Worm (Caenorhabditis elegans) whole organism, young adult: ENCODE results near the gene del-8.
A peak's percentile ranks its signal among the peaks of the same experiment; 100 is the strongest.

Experiments
- B0019.2 ChIP-seq: fragments of 200-800 bp; sonication (Bioruptor generic); conservative IDR thresholded peaks from 2 replicates; pipeline ENCODE4 v1.3.6; 2022; ENCODE audit warnings: missing genetic modification reagents, missing genetic modification characterization, missing compliant biosample characterization
- B0261.1 ChIP-seq: sonication (generic microtip); optimal IDR thresholded peaks from 2 replicates; lab custom pipeline; 2016; ENCODE audit warnings: mild to moderate bottlenecking, missing genetic modification characterization, moderate library complexity, missing compliant biosample characterization
- B0336.3 ChIP-seq: fragments of 200-800 bp; sonication (Bioruptor generic); IDR thresholded peaks from 2 replicates; pipeline ENCODE4 v1.3.6; 2022; ENCODE audit warnings: missing genetic modification characterization, missing compliant biosample characterization
- D2030.7 ChIP-seq: fragments of 200-800 bp; sonication (Bioruptor generic); IDR thresholded peaks from 2 replicates; pipeline ENCODE4 v1.3.6; 2022; ENCODE audit warnings: missing genetic modification reagents, missing genetic modification characterization, missing compliant biosample characterization
- F23B12.7 ChIP-seq: sonication (generic microtip); optimal IDR thresholded peaks from 2 replicates; lab custom pipeline; 2017; ENCODE audit warnings: missing genetic modification characterization, mild to moderate bottlenecking, missing compliant biosample characterization, antibody characterized with exemption, moderate library complexity; ENCODE audit not compliant: insufficient read depth
- F49E8.2 ChIP-seq: sonication (generic microtip); optimal IDR thresholded peaks from 3 replicates; lab custom pipeline; 2017; ENCODE audit warnings: missing genetic modification characterization, mild to moderate bottlenecking, missing compliant biosample characterization, antibody characterized with exemption, moderate library complexity; ENCODE audit not compliant: insufficient read depth
- F52B5.7 ChIP-seq: sonication (generic microtip); optimal IDR thresholded peaks from 2 replicates; lab custom pipeline; 2016; ENCODE audit warnings: mild to moderate bottlenecking, missing genetic modification characterization, missing compliant biosample characterization
- F55B11.4 ChIP-seq: sonication (generic microtip); optimal IDR thresholded peaks from 2 replicates; lab custom pipeline; 2016; ENCODE audit warnings: missing compliant biosample characterization, missing genetic modification characterization, borderline replicate concordance; ENCODE audit not compliant: insufficient read depth
- F57C9.4 ChIP-seq: sonication (generic microtip); optimal IDR thresholded peaks from 2 replicates; lab custom pipeline; 2017; ENCODE audit warnings: mild to moderate bottlenecking, missing genetic modification characterization, missing compliant biosample characterization
- K11D2.4 ChIP-seq: fragments of 200-800 bp; sonication (Bioruptor generic); IDR thresholded peaks from 2 replicates; pipeline ENCODE4 v1.3.6; 2022; ENCODE audit warnings: missing genetic modification reagents, missing genetic modification characterization, missing compliant biosample characterization
- T07F8.4 ChIP-seq: sonication (generic microtip); optimal IDR thresholded peaks from 2 replicates; lab custom pipeline; 2016; ENCODE audit warnings: mild to moderate bottlenecking, missing genetic modification characterization, moderate library complexity, missing compliant biosample characterization
- Y56A3A.18 ChIP-seq: fragments of 200-800 bp; sonication (Bioruptor generic); IDR thresholded peaks from 2 replicates; pipeline ENCODE4 v1.3.6; 2022; ENCODE audit warnings: missing genetic modification reagents, missing genetic modification characterization, missing compliant biosample characterization
- aptf-2 ChIP-seq: fragments of 200-800 bp; sonication (Bioruptor generic); conservative IDR thresholded peaks from 2 replicates; pipeline ENCODE4 v1.3.6; 2022; ENCODE audit warnings: missing genetic modification reagents, missing genetic modification characterization, missing compliant biosample characterization
- atf-7 ChIP-seq: sonication (generic microtip); optimal IDR thresholded peaks from 2 replicates; lab custom pipeline; 2017; ENCODE audit warnings: mild to moderate bottlenecking, missing genetic modification characterization, missing compliant biosample characterization
- attf-3 ChIP-seq: fragments of 200-800 bp; sonication (Bioruptor generic); conservative IDR thresholded peaks from 2 replicates; pipeline ENCODE4 v1.3.6; 2022; ENCODE audit warnings: missing genetic modification reagents, missing genetic modification characterization, missing compliant biosample characterization
- cebp-2 ChIP-seq: fragments of 200-800 bp; sonication (Bioruptor generic); IDR thresholded peaks from 2 replicates; pipeline ENCODE4 v1.3.6; 2022; ENCODE audit warnings: missing genetic modification characterization, missing compliant biosample characterization
- ceh-40 ChIP-seq: fragments of 200-800 bp; sonication (Bioruptor generic); IDR thresholded peaks from 2 replicates; pipeline ENCODE4 v1.3.6; 2022; ENCODE audit warnings: missing genetic modification characterization, missing compliant biosample characterization
- dox-1 ChIP-seq: fragments of 200-800 bp; sonication (Bioruptor generic); IDR thresholded peaks from 2 replicates; pipeline ENCODE4 v1.3.6; 2022; ENCODE audit warnings: missing genetic modification reagents, missing genetic modification characterization, missing compliant biosample characterization
- dpl-1 ChIP-seq: fragments of 150-350 bp; optimal IDR thresholded peaks from 2 replicates; lab custom pipeline; 2014; ENCODE audit warnings: missing biosample characterization, missing genetic modification reagents, missing genetic modification characterization
- hlh-12 ChIP-seq: sonication (generic microtip); optimal IDR thresholded peaks from 2 replicates; lab custom pipeline; 2016; ENCODE audit warnings: missing genetic modification characterization, missing compliant biosample characterization
- hlh-26 ChIP-seq: fragments of 200-800 bp; sonication (Bioruptor generic); conservative IDR thresholded peaks from 2 replicates; pipeline ENCODE4 v1.3.6; 2022; ENCODE audit warnings: missing genetic modification reagents, missing genetic modification characterization, missing compliant biosample characterization
- hmg-1.2 ChIP-seq: fragments of 200-800 bp; sonication (Bioruptor generic); IDR thresholded peaks from 2 replicates; pipeline ENCODE4 v1.3.6; 2022; ENCODE audit warnings: missing genetic modification reagents, missing genetic modification characterization, missing compliant biosample characterization
- hmg-20 ChIP-seq: fragments of 200-800 bp; sonication (Bioruptor generic); IDR thresholded peaks from 2 replicates; pipeline ENCODE4 v1.3.6; 2022; ENCODE audit warnings: missing genetic modification reagents, missing genetic modification characterization, missing compliant biosample characterization
- lag-1 ChIP-seq: fragments of 200-800 bp; sonication (Bioruptor generic); IDR thresholded peaks from 2 replicates; pipeline ENCODE4 v1.3.6; 2022; ENCODE audit warnings: missing genetic modification reagents, missing genetic modification characterization, missing compliant biosample characterization
- lin-26 ChIP-seq: fragments of 200-800 bp; sonication (Bioruptor generic); IDR thresholded peaks from 2 replicates; pipeline ENCODE4 v1.3.6; 2022; ENCODE audit warnings: missing genetic modification reagents, missing genetic modification characterization, missing compliant biosample characterization
- lin-35 ChIP-seq, 3 experiments: fragments of 150-350 bp in 2 of 3; sonication (generic microtip) in 1 of 3; optimal IDR thresholded peaks; 2 replicates each; lab custom pipeline; 2014 to 2018; ENCODE audit warnings: missing biosample characterization in 3 of 3, missing genetic modification characterization in 3 of 3, missing genetic modification reagents in 3 of 3
- lin-40 ChIP-seq: sonication (generic microtip); optimal IDR thresholded peaks from 2 replicates; lab custom pipeline; 2016; ENCODE audit warnings: missing genetic modification characterization, mild to moderate bottlenecking, missing compliant biosample characterization, missing genotype, missing genetic modification reagents
- lin-54 ChIP-seq: fragments of 200-800 bp; sonication (Bioruptor generic); optimal IDR thresholded peaks from 2 replicates; lab custom pipeline; 2018; ENCODE audit warnings: mild to moderate bottlenecking, missing genetic modification characterization, missing compliant biosample characterization
- lsl-1 ChIP-seq: fragments of 200-800 bp; sonication (Bioruptor generic); optimal IDR thresholded peaks from 2 replicates; lab custom pipeline; 2018; ENCODE audit warnings: mild to moderate bottlenecking, missing genetic modification characterization, moderate library complexity, missing compliant biosample characterization
- lsy-27 ChIP-seq: sonication (generic microtip); optimal IDR thresholded peaks from 2 replicates; lab custom pipeline; 2017; ENCODE audit warnings: missing genetic modification characterization, mild to moderate bottlenecking, missing compliant biosample characterization, antibody characterized with exemption, missing genotype, borderline replicate concordance; ENCODE audit not compliant: insufficient read depth
- madf-10 ChIP-seq: sonication (generic microtip); optimal IDR thresholded peaks from 2 replicates; lab custom pipeline; 2016; ENCODE audit warnings: mild to moderate bottlenecking, missing genetic modification characterization, missing compliant biosample characterization
- madf-3 ChIP-seq: fragments of 200-800 bp; sonication (Bioruptor generic); IDR thresholded peaks from 2 replicates; pipeline ENCODE4 v1.3.6; 2022; ENCODE audit warnings: missing genetic modification reagents, missing genetic modification characterization, missing compliant biosample characterization
- madf-6 ChIP-seq: fragments of 200-800 bp; sonication (Bioruptor generic); IDR thresholded peaks from 2 replicates; pipeline ENCODE4 v1.3.6; 2022; ENCODE audit warnings: missing genetic modification reagents, missing genetic modification characterization, missing compliant biosample characterization
- madf-8 ChIP-seq: fragments of 200-800 bp; sonication (Bioruptor generic); conservative IDR thresholded peaks from 2 replicates; pipeline ENCODE4 v1.3.6; 2022; ENCODE audit warnings: missing genetic modification reagents, missing genetic modification characterization, missing compliant biosample characterization
- mcd-1 ChIP-seq: fragments of 200-800 bp; sonication (Bioruptor generic); IDR thresholded peaks from 2 replicates; pipeline ENCODE4 v1.3.6; 2022; ENCODE audit warnings: missing genetic modification reagents, missing genetic modification characterization, missing compliant biosample characterization
- mes-4 ChIP-seq: sonication (generic microtip); optimal IDR thresholded peaks from 2 replicates; lab custom pipeline; 2016; ENCODE audit warnings: missing genotype, missing genetic modification characterization, missing compliant biosample characterization
- mxl-1 ChIP-seq: sonication (generic microtip); optimal IDR thresholded peaks from 2 replicates; lab custom pipeline; 2016; ENCODE audit warnings: missing genetic modification characterization, missing compliant biosample characterization
- nfya-1 ChIP-seq: sonication (generic microtip); optimal IDR thresholded peaks from 2 replicates; lab custom pipeline; 2017; ENCODE audit warnings: antibody characterized with exemption, missing compliant biosample characterization, missing genetic modification characterization, borderline replicate concordance; ENCODE audit not compliant: insufficient read depth
- nfyb-1 ChIP-seq: fragments of 200-800 bp; sonication (Bioruptor generic); IDR thresholded peaks from 2 replicates; pipeline ENCODE4 v1.3.6; 2022; ENCODE audit warnings: missing genetic modification reagents, missing genetic modification characterization, missing compliant biosample characterization
- nhr-120 ChIP-seq: fragments of 200-800 bp; sonication (Bioruptor generic); IDR thresholded peaks from 2 replicates; pipeline ENCODE4 v1.3.6; 2022; ENCODE audit warnings: missing genetic modification characterization, missing compliant biosample characterization
- repo-1 ChIP-seq: sonication (generic microtip); optimal IDR thresholded peaks from 2 replicates; lab custom pipeline; 2017; ENCODE audit warnings: mild to moderate bottlenecking, missing genetic modification characterization, missing compliant biosample characterization
- snpc-1.1 ChIP-seq: sonication (generic microtip); optimal IDR thresholded peaks from 2 replicates; lab custom pipeline; 2017; ENCODE audit warnings: missing genetic modification characterization, mild to moderate bottlenecking, missing compliant biosample characterization, antibody characterized with exemption, moderate library complexity, missing genotype, missing genetic modification reagents; ENCODE audit not compliant: insufficient read depth
- snpc-4 ChIP-seq, 5 experiments: fragments of 150-350 bp in 1 of 5; sonication (generic microtip) in 4 of 5; optimal IDR thresholded peaks; 2 replicates each; lab custom pipeline; 2014 to 2018; ENCODE audit warnings: missing genetic modification characterization in 5 of 5, missing biosample characterization in 3 of 5, antibody characterized with exemption in 2 of 5, mild to moderate bottlenecking in 2 of 5, missing compliant biosample characterization in 2 of 5, missing genotype in 2 of 5, moderate library complexity in 2 of 5, missing genetic modification reagents in 1 of 5
- somi-1 ChIP-seq: fragments of 200-800 bp; sonication (Bioruptor generic); optimal IDR thresholded peaks from 2 replicates; lab custom pipeline; 2018; ENCODE audit warnings: mild to moderate bottlenecking, missing genetic modification characterization, missing compliant biosample characterization
- unc-130 ChIP-seq: sonication (generic microtip); optimal IDR thresholded peaks from 2 replicates; lab custom pipeline; 2016; ENCODE audit warnings: missing genetic modification reagents, missing genetic modification characterization, missing compliant biosample characterization
- unc-62 ChIP-seq: fragments of 150-350 bp; optimal IDR thresholded peaks from 2 replicates; lab custom pipeline; 2014; ENCODE audit warnings: missing biosample characterization, missing genetic modification reagents, missing genetic modification characterization
- ztf-28 ChIP-seq: fragments of 200-800 bp; sonication (Bioruptor generic); IDR thresholded peaks from 2 replicates; pipeline ENCODE4 v1.3.6; 2022; ENCODE audit warnings: missing genetic modification reagents, missing genetic modification characterization, missing compliant biosample characterization

del-8 gene

ce11 chrX:9622609-9623008, 33.4 kb downstream of the del-8 start (continued):
- peak; percentile 83 for TF ChIP-seq mxl-1
- TF ChIP-seq nhr-120 (GFP tag; lab: Robert Waterston, UW) = no peak
- peak; percentile 94 for TF ChIP-seq lin-26 (GFP tag; lab: Robert Waterston, UW)
- peak in 1 of 3 experiments; percentile 43 for TF ChIP-seq lin-35 (GFP tag; optimal IDR thresholded peaks at IDR 0.05; lab: Kevin White, UChicago)
- no peak for TF ChIP-seq lsl-1 (GFP tag; lab: Kevin White, UChicago)
- TF ChIP-seq F52B5.7 (tag; lab: Kevin White, UChicago) = no peak
- 0 out of 2 replicates have a peak, but pooled peaks have one; percentile 56 for TF ChIP-seq cebp-2 (GFP tag; lab: Robert Waterston, UW)
- TF ChIP-seq K11D2.4 (GFP tag; lab: Robert Waterston, UW) = no peak
- TF ChIP-seq snpc-4 (GFP tag; optimal IDR thresholded peaks at IDR 0.05; lab: Kevin White, UChicago) = peak; percentile 78
- no peak for TF ChIP-seq snpc-4 (tag; optimal IDR thresholded peaks at IDR 0.05; lab: Kevin White, UChicago)
- no peak for TF ChIP-seq madf-8 (GFP tag; lab: Robert Waterston, UW)
- 0 out of 2 replicates have a peak, but pooled peaks have one; percentile 41 for TF ChIP-seq hlh-26 (GFP tag; lab: Robert Waterston, UW)
- peak; percentile 12 for TF ChIP-seq F49E8.2 (tag; lab: Kevin White, UChicago)
- 0 out of 2 replicates have a peak, but pooled peaks have one; percentile 12 for TF ChIP-seq aptf-2
- peak; percentile 61 for TF ChIP-seq hmg-1.2 (GFP tag; lab: Robert Waterston, UW)
- TF ChIP-seq madf-10 (tag; lab: Kevin White, UChicago) = peak; percentile 67
- TF ChIP-seq hmg-20 (GFP tag; lab: Robert Waterston, UW) = no peak
- TF ChIP-seq F57C9.4 = no peak
- no peak for TF ChIP-seq madf-3 (GFP tag; lab: Robert Waterston, UW)
- peak; percentile 40 for TF ChIP-seq repo-1 (tag; lab: Kevin White, UChicago)
- TF ChIP-seq B0336.3 (GFP tag; lab: Robert Waterston, UW) = no peak
- peak; percentile 78; the same call in 1 of the 2 replicates for TF ChIP-seq dox-1 (GFP tag; lab: Robert Waterston, UW)
- TF ChIP-seq somi-1 (GFP tag; lab: Kevin White, UChicago) = peak; percentile 53
- no peak; the same call in none of the 2 replicates for TF ChIP-seq nfyb-1 (GFP tag; lab: Robert Waterston, UW)
- peak; percentile 48; the same call in 1 of the 2 replicates for TF ChIP-seq madf-6
- TF ChIP-seq attf-3 (GFP tag; lab: Robert Waterston, UW) = no peak
- peak; percentile 62; the same call in 1 of the 2 replicates for TF ChIP-seq ztf-28
- TF ChIP-seq Y56A3A.18 (GFP tag; lab: Robert Waterston, UW) = peak; percentile 81
- no peak for TF ChIP-seq unc-62 (GFP tag; lab: Kevin White, UChicago)
- peak; percentile 4 for TF ChIP-seq hlh-12 (tag; lab: Kevin White, UChicago)
- TF ChIP-seq ceh-40 = peak; percentile 66
- no peak for TF ChIP-seq lsy-27 (tag; lab: Kevin White, UChicago)
- no peak for TF ChIP-seq nfya-1 (tag; lab: Kevin White, UChicago)
- no peak; the same call in 1 of the 2 replicates for TF ChIP-seq mcd-1 (GFP tag; lab: Robert Waterston, UW)
- TF ChIP-seq dpl-1 (GFP tag; lab: Kevin White, UChicago) = no peak
- TF ChIP-seq lin-54 (GFP tag; lab: Kevin White, UChicago) = no peak
- no peak for TF ChIP-seq mes-4
- TF ChIP-seq F23B12.7 = peak; percentile 59
- peak; percentile 70 for TF ChIP-seq D2030.7 (GFP tag; lab: Robert Waterston, UW)
- TF ChIP-seq B0019.2 (GFP tag; lab: Robert Waterston, UW) = no peak; the same call in 1 of the 2 replicates
- no peak for TF ChIP-seq lag-1 (GFP tag; lab: Robert Waterston, UW)
- TF ChIP-seq F55B11.4 (tag; lab: Kevin White, UChicago) = no peak
- TF ChIP-seq snpc-1.1 = no peak
- TF ChIP-seq T07F8.4 (tag; lab: Kevin White, UChicago) = peak; percentile 52
- TF ChIP-seq atf-7 (tag; lab: Kevin White, UChicago) = peak; percentile 74
- no peak for TF ChIP-seq lin-40 (tag; lab: Kevin White, UChicago)
- TF ChIP-seq unc-130 = no peak
- peak; percentile 78 for TF ChIP-seq B0261.1 (tag; lab: Kevin White, UChicago)
